Fruit fly (Drosophila melanogaster) whole organism, embryonic: ENCODE data around the gene CG15414.

Experiments used
- Aef1 ChIP-seq: fragments of 200-800 bp; sonication (Bioruptor generic); IDR thresholded peaks from 3 replicates; pipeline ENCODE4 v1.3.6; 2022; ENCODE audit warnings: missing biosample characterization, missing genetic modification characterization
- BEAF-32 ChIP-seq: fragments of 200-800 bp; sonication (Bioruptor generic); optimal IDR thresholded peaks from 3 replicates; lab custom pipeline; 2017; ENCODE audit warnings: missing biosample characterization, missing genetic modification characterization, mild to moderate bottlenecking, moderate library complexity, missing genetic modification reagents
- CG10274 ChIP-seq: fragments of 200-800 bp; sonication (Bioruptor generic); optimal IDR thresholded peaks from 3 replicates; lab custom pipeline; 2017; ENCODE audit warnings: missing biosample characterization, mild to moderate bottlenecking, missing genetic modification characterization
- CG10959 ChIP-seq: fragments of 200-800 bp; sonication (Bioruptor generic); IDR thresholded peaks from 2 replicates; pipeline ENCODE4 v1.3.6; 2022; ENCODE audit warnings: missing biosample characterization, missing genetic modification characterization
- CG11093 ChIP-seq: fragments of 200-800 bp; sonication (Bioruptor generic); IDR thresholded peaks from 3 replicates; pipeline ENCODE4 v1.3.6; 2022; ENCODE audit warnings: missing biosample characterization, missing genetic modification characterization
- CG12391 ChIP-seq: fragments of 200-800 bp; sonication (Bioruptor generic); optimal IDR thresholded peaks from 3 replicates; lab custom pipeline; 2018; ENCODE audit warnings: missing biosample characterization, mild to moderate bottlenecking, missing genetic modification characterization, moderate library complexity
- CG13424 ChIP-seq: fragments of 200-800 bp; sonication (Bioruptor generic); optimal IDR thresholded peaks from 2 replicates; lab custom pipeline; 2019; ENCODE audit warnings: missing biosample characterization, mild to moderate bottlenecking, missing genetic modification characterization, moderate library complexity
- CG14014 ChIP-seq: fragments of 200-800 bp; sonication (Bioruptor generic); IDR thresholded peaks from 2 replicates; pipeline ENCODE4 v1.3.6; 2022; ENCODE audit warnings: missing biosample characterization, missing genetic modification characterization
- CG17359 ChIP-seq: fragments of 200-800 bp; sonication (Bioruptor generic); optimal IDR thresholded peaks from 3 replicates; lab custom pipeline; 2018; ENCODE audit warnings: missing biosample characterization, mild to moderate bottlenecking, missing genetic modification characterization, moderate library complexity
- CG31388 ChIP-seq: fragments of 200-800 bp; sonication (Bioruptor generic); optimal IDR thresholded peaks from 2 replicates; lab custom pipeline; 2016; ENCODE audit warnings: missing biosample characterization, missing genetic modification characterization
- CG33557 ChIP-seq: fragments of 200-800 bp; sonication (Bioruptor generic); optimal IDR thresholded peaks from 2 replicates; lab custom pipeline; 2019; ENCODE audit warnings: missing biosample characterization, mild to moderate bottlenecking, missing genetic modification characterization, moderate library complexity
- CG4328 ChIP-seq: fragments of 200-800 bp; sonication (Bioruptor generic); optimal IDR thresholded peaks from 3 replicates; lab custom pipeline; 2017; ENCODE audit warnings: missing biosample characterization, missing genetic modification reagents, missing genetic modification characterization
- CG4730 ChIP-seq: fragments of 200-800 bp; sonication (Bioruptor generic); IDR thresholded peaks from 2 replicates; pipeline ENCODE4 v1.3.6; 2022; ENCODE audit warnings: missing biosample characterization, missing genetic modification characterization
- CG6689 ChIP-seq: fragments of 200-800 bp; sonication (Bioruptor generic); IDR thresholded peaks from 2 replicates; pipeline ENCODE4 v1.3.6; 2022; ENCODE audit warnings: missing biosample characterization, missing genetic modification characterization
- CG6765 ChIP-seq: fragments of 200-800 bp; sonication (Bioruptor generic); optimal IDR thresholded peaks from 3 replicates; lab custom pipeline; 2017; ENCODE audit warnings: missing biosample characterization, mild to moderate bottlenecking, missing genetic modification characterization
- CG8944 ChIP-seq: fragments of 200-800 bp; sonication (Bioruptor generic); optimal IDR thresholded peaks from 3 replicates; lab custom pipeline; 2016; ENCODE audit warnings: missing biosample characterization, missing genetic modification characterization
- D19B ChIP-seq: fragments of 200-800 bp; sonication (Bioruptor generic); optimal IDR thresholded peaks from 2 replicates; lab custom pipeline; 2017; ENCODE audit warnings: missing biosample characterization, mild to moderate bottlenecking, missing genetic modification characterization
- Dbx ChIP-seq: fragments of 200-800 bp; sonication (Bioruptor generic); IDR thresholded peaks from 3 replicates; pipeline ENCODE4 v1.3.6; 2022; ENCODE audit warnings: missing biosample characterization, missing genetic modification characterization
- Doc3 ChIP-seq: fragments of 200-800 bp; sonication (Bioruptor generic); IDR thresholded peaks from 3 replicates; pipeline ENCODE4 v1.3.6; 2022; ENCODE audit warnings: missing biosample characterization, missing genetic modification characterization; ENCODE audit not compliant: partially characterized antibody
- E2f2 ChIP-seq: fragments of 200-800 bp; sonication (Bioruptor generic); IDR thresholded peaks from 2 replicates; pipeline ENCODE4 v1.3.6; 2022; ENCODE audit warnings: missing biosample characterization, missing genetic modification characterization
- HLH4C ChIP-seq: fragments of 200-800 bp; sonication (Bioruptor generic); IDR thresholded peaks from 3 replicates; pipeline ENCODE4 v1.3.6; 2022; ENCODE audit warnings: missing biosample characterization, missing genetic modification characterization; ENCODE audit not compliant: partially characterized antibody
- Hr3 ChIP-seq: fragments of 200-800 bp; sonication (Bioruptor generic); optimal IDR thresholded peaks from 3 replicates; lab custom pipeline; 2016; ENCODE audit warnings: missing biosample characterization, missing genetic modification characterization
- Med ChIP-seq: fragments of 200-800 bp; sonication (Bioruptor generic); peaks from one replicate; lab custom pipeline; 2016; ENCODE audit warnings: missing biosample characterization, missing genetic modification characterization, mild to moderate bottlenecking, inconsistent platforms, moderate library complexity
- PHDP ChIP-seq: fragments of 200-800 bp; sonication (Bioruptor generic); optimal IDR thresholded peaks from 3 replicates; lab custom pipeline; 2018; ENCODE audit warnings: missing biosample characterization, mild to moderate bottlenecking, missing genetic modification characterization, moderate library complexity
- Rfx ChIP-seq: fragments of 200-800 bp; sonication (Bioruptor generic); IDR thresholded peaks from 2 replicates; pipeline ENCODE4 v1.3.6; 2022; ENCODE audit warnings: missing biosample characterization, missing genetic modification characterization
- Sox100B ChIP-seq: fragments of 200-800 bp; sonication (Bioruptor generic); optimal IDR thresholded peaks from 3 replicates; lab custom pipeline; 2018; ENCODE audit warnings: missing biosample characterization, mild to moderate bottlenecking, missing genetic modification characterization
- Sry-β ChIP-seq: fragments of 200-800 bp; sonication (Bioruptor generic); optimal IDR thresholded peaks from 2 replicates; lab custom pipeline; 2018; ENCODE audit warnings: missing biosample characterization, mild to moderate bottlenecking, missing genetic modification characterization, moderate library complexity
- Xbp1 ChIP-seq: fragments of 200-800 bp; sonication (Bioruptor generic); optimal IDR thresholded peaks from 3 replicates; lab custom pipeline; 2016; ENCODE audit warnings: missing biosample characterization, mild to moderate bottlenecking, missing genetic modification characterization
- al ChIP-seq: fragments of 200-800 bp; sonication (Bioruptor generic); IDR thresholded peaks from 2 replicates; pipeline ENCODE4 v1.3.6; 2022; ENCODE audit warnings: missing biosample characterization, missing genetic modification characterization
- cato ChIP-seq: fragments of 200-800 bp; sonication (Bioruptor generic); optimal IDR thresholded peaks from 2 replicates; lab custom pipeline; 2016; ENCODE audit warnings: missing biosample characterization, missing genetic modification characterization, borderline replicate concordance
- dimm ChIP-seq: fragments of 200-800 bp; sonication (Bioruptor generic); IDR thresholded peaks from 2 replicates; pipeline ENCODE4 v1.3.6; 2022; ENCODE audit warnings: missing biosample characterization, missing genetic modification characterization
- dpn ChIP-seq, 2 experiments: fragments of 200-800 bp; sonication (Bioruptor generic); optimal IDR thresholded peaks; 3 replicates each; lab custom pipeline; 2016; ENCODE audit warnings: missing biosample characterization in 2 of 2, missing genetic modification characterization in 2 of 2
- dysf ChIP-seq: fragments of 200-800 bp; sonication (Bioruptor generic); IDR thresholded peaks from 3 replicates; pipeline ENCODE4 v1.3.6; 2022; ENCODE audit warnings: missing biosample characterization, missing genetic modification characterization
- fd96Cb ChIP-seq: fragments of 200-800 bp; sonication (Bioruptor generic); optimal IDR thresholded peaks from 2 replicates; lab custom pipeline; 2018; ENCODE audit warnings: missing biosample characterization, mild to moderate bottlenecking, missing genetic modification characterization, moderate library complexity
- ftz-f1 ChIP-seq: fragments of 200-800 bp; sonication (Bioruptor generic); optimal IDR thresholded peaks from 2 replicates; lab custom pipeline; 2016; ENCODE audit warnings: missing biosample characterization, missing genetic modification characterization
- hkb ChIP-seq, 2 experiments: fragments of 200-800 bp in 1 of 2; fragments of >200 bp in 1 of 2; sonication (Bioruptor generic) in 1 of 2; IDR thresholded peaks in 1 of 2; optimal IDR thresholded peaks in 1 of 2; 2 replicates each; pipeline versions ENCODE4 v1.3.6 to Lab custom; 2017 to 2022; ENCODE audit warnings: missing biosample characterization in 1 of 2, missing genetic modification characterization in 1 of 2
- ind ChIP-seq: fragments of 200-800 bp; sonication (Bioruptor generic); optimal IDR thresholded peaks from 3 replicates; lab custom pipeline; 2016; ENCODE audit warnings: missing biosample characterization, missing genetic modification characterization
- klu ChIP-seq: fragments of 200-800 bp; sonication (Bioruptor generic); IDR thresholded peaks from 2 replicates; pipeline ENCODE4 v1.3.6; 2022; ENCODE audit warnings: missing biosample characterization, missing genetic modification characterization
- nmo ChIP-seq: fragments of 200-800 bp; sonication (Bioruptor generic); optimal IDR thresholded peaks from 2 replicates; lab custom pipeline; 2018; ENCODE audit warnings: missing biosample characterization, mild to moderate bottlenecking, missing genetic modification characterization, moderate library complexity
- pan ChIP-seq, 4 experiments: fragments of >200 bp in 3 of 4; fragments of 200-800 bp in 1 of 4; sonication (Bioruptor generic) in 1 of 4; optimal IDR thresholded peaks in 3 of 4; IDR thresholded peaks in 1 of 4; 2 replicates each; pipeline versions ENCODE4 v1.3.6 to Lab custom; 2017 to 2022; ENCODE audit warnings: missing biosample characterization in 2 of 4, missing genetic modification characterization in 2 of 4, mixed read lengths in 1 of 4
- sisA ChIP-seq: fragments of 200-800 bp; sonication (Bioruptor generic); IDR thresholded peaks from 2 replicates; pipeline ENCODE4 v1.3.6; 2022; ENCODE audit warnings: missing biosample characterization, missing genetic modification characterization
- sob ChIP-seq: fragments of 200-800 bp; sonication (Bioruptor generic); IDR thresholded peaks from 2 replicates; pipeline ENCODE4 v1.3.6; 2022; ENCODE audit warnings: missing biosample characterization, missing genetic modification characterization
- tgo ChIP-seq: fragments of 200-800 bp; sonication (Bioruptor generic); IDR thresholded peaks from 3 replicates; pipeline ENCODE4 v1.3.6; 2022; ENCODE audit warnings: missing biosample characterization, missing genetic modification characterization
- toy ChIP-seq: fragments of 200-800 bp; sonication (Bioruptor generic); IDR thresholded peaks from 2 replicates; pipeline ENCODE4 v1.3.6; 2022; ENCODE audit warnings: missing biosample characterization, missing genetic modification characterization
- wor ChIP-seq: fragments of 200-800 bp; sonication (Bioruptor generic); IDR thresholded peaks from 2 replicates; pipeline ENCODE4 v1.3.6; 2022; ENCODE audit warnings: missing biosample characterization, missing genetic modification characterization
- zfh1 ChIP-seq: fragments of 200-800 bp; sonication (Bioruptor generic); IDR thresholded peaks from 3 replicates; pipeline ENCODE4 v1.3.6; 2022; ENCODE audit warnings: missing biosample characterization, missing genetic modification characterization

The CG15414 gene

dm6 chr2L:3530186-3530832 is 39.4 kb upstream of the CG15414 start, which contains the start of the genes Spindly and IFT57 (continued):
- TF ChIP-seq CG33557 = no peak
- TF ChIP-seq HLH4C (GFP tag; lab: Robert Waterston, UW) = peak; percentile 68

dm6 chr2L:3524729-3525181 is 33.9 kb upstream of the CG15414 start, which contains the start of gene CG8852:
Gene CG8852, plus strand, starts transcription at chr2L:3525131.
- TF ChIP-seq wor (GFP tag; lab: Robert Waterston, UW) (peak; percentile 45), Dbx (GFP tag; lab: Robert Waterston, UW) (0 out of 3 replicates have a peak, but pooled peaks have one; percentile 17), Aef1 (peak; percentile 20; the same call in 1 of the 3 replicates), CG6765 (GFP tag; lab: Kevin White, UChicago) (peak; percentile 16), klu (GFP tag; lab: Robert Waterston, UW) (no peak), Hr3 (GFP tag; lab: Kevin White, UChicago) (peak; percentile 16), CG4328 (GFP tag; lab: Kevin White, UChicago) (peak; percentile 12), CG11093 (GFP tag; lab: Robert Waterston, UW) (0 out of 3 replicates have a peak, but pooled peaks have one; percentile 8), Xbp1 (GFP tag; lab: Kevin White, UChicago) (peak; percentile 34), dysf (peak; percentile 57; the same call in 1 of the 3 replicates), sisA (GFP tag; lab: Robert Waterston, UW) (peak; percentile 51), dpn (GFP tag; optimal IDR thresholded peaks at IDR 0.05; lab: Kevin White, UChicago) (peak in 1 of 2 experiments; percentile 9), cato (GFP tag; lab: Kevin White, UChicago) (no peak), Doc3 (no peak), CG31388 (GFP tag; lab: Kevin White, UChicago) (no peak), fd96Cb (peak; percentile 18), CG10959 (GFP tag; lab: Robert Waterston, UW) (no peak), CG4730 (GFP tag; lab: Robert Waterston, UW) (0 out of 2 replicates have a peak, but pooled peaks have one; percentile 28), ind (GFP tag; lab: Kevin White, UChicago) (peak; percentile 30), Med (peak; percentile 72), toy (GFP tag; lab: Robert Waterston, UW) (no peak), CG10274 (no peak), CG17359 (tag; lab: Kevin White, UChicago) (no peak), Rfx (GFP tag; lab: Robert Waterston, UW) (peak; percentile 60; the same call in 1 of the 2 replicates), zfh1 (GFP tag; lab: Robert Waterston, UW) (0 out of 3 replicates have a peak, but pooled peaks have one; percentile 27), Sox100B (no peak), CG6689 (GFP tag; lab: Robert Waterston, UW) (peak; percentile 35), ftz-f1 (GFP tag; lab: Kevin White, UChicago) (no peak), pan (optimal IDR thresholded peaks at IDR 0.05; lab: Kevin White, UChicago) (no peak), pan (GFP tag; optimal IDR thresholded peaks at IDR 0.05 in 1 of 2, IDR thresholded peaks at IDR 0.05 in 1 of 2) (peak in 1 of 2 experiments; percentile 47), nmo (peak; percentile 31), al (GFP tag; lab: Robert Waterston, UW) (peak; percentile 50; the same call in 1 of the 2 replicates), PHDP (tag; lab: Kevin White, UChicago) (no peak), CG14014 (GFP tag; lab: Robert Waterston, UW) (0 out of 2 replicates have a peak, but pooled peaks have one; percentile 41), hkb (optimal IDR thresholded peaks at IDR 0.05; lab: Kevin White, UChicago) (no peak), hkb (GFP tag; IDR thresholded peaks at IDR 0.05; lab: Robert Waterston, UW) (peak; percentile 33; the same call in 1 of the 2 replicates), CG12391 (tag; lab: Kevin White, UChicago) (peak; percentile 32), E2f2 (GFP tag; lab: Robert Waterston, UW) (0 out of 2 replicates have a peak, but pooled peaks have one; percentile 34), tgo (GFP tag; lab: Robert Waterston, UW) (0 out of 3 replicates have a peak, but pooled peaks have one; percentile 18), CG8944 (GFP tag; lab: Kevin White, UChicago) (no peak), D19B (peak; percentile 65), BEAF-32 (GFP tag; lab: Kevin White, UChicago) (no peak), CG13424 (tag; lab: Kevin White, UChicago) (peak; percentile 46), Sry-β (GFP tag; lab: Kevin White, UChicago) (no peak), dimm (GFP tag; lab: Robert Waterston, UW) (no peak), sob (GFP tag; lab: Robert Waterston, UW) (peak; percentile 26; the same call in 1 of the 2 replicates)
